Fruit fly (Drosophila melanogaster) whole organism: ENCODE results near the gene CG1638.

ENCODE experiments used
- CG8478 ChIP-seq: fragments of >200 bp; optimal IDR thresholded peaks from 2 replicates; lab custom pipeline; 2018; ENCODE audit warnings: inconsistent platforms
- Dll ChIP-seq: fragments of >200 bp; optimal IDR thresholded peaks from 2 replicates; lab custom pipeline; 2017
- EcR ChIP-seq, 2 experiments: fragments of >200 bp; optimal IDR thresholded peaks; 2 replicates each; lab custom pipeline; 2017; ENCODE audit warnings: missing biosample characterization in 2 of 2, missing genetic modification characterization in 2 of 2, missing genetic modification reagents in 2 of 2
- pan ChIP-seq: fragments of >200 bp; optimal IDR thresholded peaks from 2 replicates; lab custom pipeline; 2017
- psq ChIP-seq: fragments of >200 bp; optimal IDR thresholded peaks from 2 replicates; lab custom pipeline; 2017
- usp ChIP-seq: fragments of >200 bp; optimal IDR thresholded peaks from 2 replicates; lab custom pipeline; 2017; ENCODE audit warnings: missing biosample characterization, missing genetic modification characterization, mixed read lengths

DNA sequence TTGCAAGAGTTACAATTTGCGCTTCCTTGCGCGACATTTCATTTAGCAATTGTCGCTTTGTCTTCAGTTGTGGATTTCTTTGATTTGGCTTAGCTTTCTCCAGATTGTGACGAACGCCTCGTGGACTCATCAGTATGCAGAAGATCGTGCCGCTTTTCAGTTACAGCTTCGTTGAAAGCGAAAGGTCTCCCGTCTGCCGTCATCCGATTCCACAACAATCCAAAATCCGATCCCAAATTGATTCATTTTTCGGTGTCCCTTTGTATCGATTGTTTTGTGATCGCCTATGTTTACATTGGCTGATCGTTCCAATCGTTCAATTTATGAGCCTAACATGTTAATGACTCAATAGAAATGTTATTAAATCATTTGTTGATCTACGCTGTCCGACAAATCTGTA lies 48.5 kb upstream of the CG1638 start:
- TF ChIP-seq psq (lab: Kevin White, UChicago) = no peak
- TF ChIP-seq Dll (lab: Kevin White, UChicago) = no peak
- no peak for TF ChIP-seq CG8478 (lab: Kevin White, UChicago)
- TF ChIP-seq pan (lab: Kevin White, UChicago) = no peak
- TF ChIP-seq usp (GFP tag; lab: Kevin White, UChicago) = no peak
- TF ChIP-seq EcR (GFP tag; optimal IDR thresholded peaks at IDR 0.05; lab: Kevin White, UChicago) = no peak
